Worm (Caenorhabditis elegans) whole organism, young adult: ENCODE results near the gene F13D12.8.

Source experiments
- B0261.1 ChIP-seq: sonication (generic microtip); optimal IDR thresholded peaks from 2 replicates; lab custom pipeline; 2016; ENCODE audit warnings: mild to moderate bottlenecking, missing genetic modification characterization, moderate library complexity, missing compliant biosample characterization
- B0336.3 ChIP-seq: fragments of 200-800 bp; sonication (Bioruptor generic); IDR thresholded peaks from 2 replicates; pipeline ENCODE4 v1.3.6; 2022; ENCODE audit warnings: missing genetic modification characterization, missing compliant biosample characterization
- C06A6.2 ChIP-seq: fragments of 200-800 bp; sonication (Bioruptor generic); conservative IDR thresholded peaks from 2 replicates; pipeline ENCODE4 v1.3.6; 2022; ENCODE audit warnings: missing genetic modification characterization, missing compliant biosample characterization
- K11D2.4 ChIP-seq: fragments of 200-800 bp; sonication (Bioruptor generic); IDR thresholded peaks from 2 replicates; pipeline ENCODE4 v1.3.6; 2022; ENCODE audit warnings: missing genetic modification reagents, missing genetic modification characterization, missing compliant biosample characterization
- K12H6.12 ChIP-seq: fragments of 200-800 bp; sonication (Bioruptor generic); optimal IDR thresholded peaks from 2 replicates; lab custom pipeline; 2018; ENCODE audit warnings: mild to moderate bottlenecking, missing genetic modification characterization, missing compliant biosample characterization
- Y53G8AR.9 ChIP-seq: fragments of 200-800 bp; sonication (Bioruptor generic); conservative IDR thresholded peaks from 2 replicates; pipeline ENCODE4 v1.3.6; 2022; ENCODE audit warnings: missing genetic modification reagents, missing genetic modification characterization, missing compliant biosample characterization
- Y56A3A.18 ChIP-seq: fragments of 200-800 bp; sonication (Bioruptor generic); IDR thresholded peaks from 2 replicates; pipeline ENCODE4 v1.3.6; 2022; ENCODE audit warnings: missing genetic modification reagents, missing genetic modification characterization, missing compliant biosample characterization
- Y79H2A.3 ChIP-seq: fragments of 200-800 bp; sonication (Bioruptor generic); conservative IDR thresholded peaks from 2 replicates; pipeline ENCODE4 v1.3.6; 2022; ENCODE audit warnings: missing genetic modification reagents, missing genetic modification characterization, missing compliant biosample characterization
- aptf-2 ChIP-seq: fragments of 200-800 bp; sonication (Bioruptor generic); conservative IDR thresholded peaks from 2 replicates; pipeline ENCODE4 v1.3.6; 2022; ENCODE audit warnings: missing genetic modification reagents, missing genetic modification characterization, missing compliant biosample characterization
- athp-1 ChIP-seq: sonication (generic microtip); optimal IDR thresholded peaks from 2 replicates; lab custom pipeline; 2017; ENCODE audit warnings: mild to moderate bottlenecking, missing genetic modification characterization, missing compliant biosample characterization
- bed-1 ChIP-seq: fragments of 200-800 bp; sonication (Bioruptor generic); IDR thresholded peaks from 2 replicates; pipeline ENCODE4 v1.3.6; 2022; ENCODE audit warnings: missing genetic modification reagents, missing genetic modification characterization, missing compliant biosample characterization
- ccch-3 ChIP-seq: fragments of 200-800 bp; sonication (Bioruptor generic); optimal IDR thresholded peaks from 2 replicates; lab custom pipeline; 2018; ENCODE audit warnings: mild to moderate bottlenecking, missing genetic modification characterization, missing compliant biosample characterization
- cebp-1 ChIP-seq, 2 experiments: fragments of 200-800 bp in 1 of 2; sonication (Bioruptor generic) in 1 of 2; sonication (generic microtip) in 1 of 2; IDR thresholded peaks in 1 of 2; optimal IDR thresholded peaks in 1 of 2; 2 replicates each; pipeline versions ENCODE4 v1.3.6 to Lab custom; 2017 to 2022; ENCODE audit warnings: missing compliant biosample characterization in 2 of 2, missing genetic modification characterization in 2 of 2, mild to moderate bottlenecking in 1 of 2, missing genetic modification reagents in 1 of 2, moderate library complexity in 1 of 2
- ceh-100 ChIP-seq: fragments of 200-800 bp; sonication (Bioruptor generic); IDR thresholded peaks from 2 replicates; pipeline ENCODE4 v1.3.6; 2022; ENCODE audit warnings: missing genetic modification reagents, missing genetic modification characterization, missing compliant biosample characterization
- ceh-40 ChIP-seq: fragments of 200-800 bp; sonication (Bioruptor generic); IDR thresholded peaks from 2 replicates; pipeline ENCODE4 v1.3.6; 2022; ENCODE audit warnings: missing genetic modification characterization, missing compliant biosample characterization
- ceh-79 ChIP-seq: sonication (generic microtip); optimal IDR thresholded peaks from 2 replicates; lab custom pipeline; 2017; ENCODE audit warnings: mild to moderate bottlenecking, missing genetic modification characterization, missing compliant biosample characterization
- ceh-91 ChIP-seq: fragments of 200-800 bp; sonication (Bioruptor generic); IDR thresholded peaks from 2 replicates; pipeline ENCODE4 v1.3.6; 2022; ENCODE audit warnings: missing genetic modification reagents, missing genetic modification characterization, missing compliant biosample characterization
- chd-7 ChIP-seq: sonication (generic microtip); optimal IDR thresholded peaks from 2 replicates; lab custom pipeline; 2016; ENCODE audit warnings: mild to moderate bottlenecking, missing genetic modification characterization, moderate library complexity, missing compliant biosample characterization
- dpl-1 ChIP-seq: fragments of 150-350 bp; optimal IDR thresholded peaks from 2 replicates; lab custom pipeline; 2014; ENCODE audit warnings: missing biosample characterization, missing genetic modification reagents, missing genetic modification characterization
- efl-1 ChIP-seq: fragments of 150-350 bp; optimal IDR thresholded peaks from 2 replicates; lab custom pipeline; 2014; ENCODE audit warnings: missing biosample characterization, missing genetic modification reagents, missing genetic modification characterization
- fkh-3 ChIP-seq: sonication (generic microtip); optimal IDR thresholded peaks from 2 replicates; lab custom pipeline; 2016; ENCODE audit warnings: mild to moderate bottlenecking, missing genetic modification characterization, missing compliant biosample characterization
- him-1 ChIP-seq: sonication (generic microtip); optimal IDR thresholded peaks from 2 replicates; lab custom pipeline; 2016; ENCODE audit warnings: missing genotype, missing genetic modification reagents, missing genetic modification characterization, missing compliant biosample characterization
- hmg-1.2 ChIP-seq: fragments of 200-800 bp; sonication (Bioruptor generic); IDR thresholded peaks from 2 replicates; pipeline ENCODE4 v1.3.6; 2022; ENCODE audit warnings: missing genetic modification reagents, missing genetic modification characterization, missing compliant biosample characterization
- hrde-1 ChIP-seq: sonication (generic microtip); optimal IDR thresholded peaks from 2 replicates; lab custom pipeline; 2016; ENCODE audit warnings: missing genetic modification characterization, mild to moderate bottlenecking, missing compliant biosample characterization, moderate library complexity, missing genotype, missing genetic modification reagents, borderline replicate concordance
- hsf-1 ChIP-seq: fragments of 200-800 bp; sonication (Bioruptor generic); IDR thresholded peaks from 2 replicates; pipeline ENCODE4 v1.3.6; 2022; ENCODE audit warnings: missing genetic modification reagents, missing genetic modification characterization, missing compliant biosample characterization
- let-526 ChIP-seq: fragments of 200-800 bp; sonication (Bioruptor generic); IDR thresholded peaks from 2 replicates; pipeline ENCODE4 v1.3.6; 2022; ENCODE audit warnings: missing genetic modification reagents, missing genetic modification characterization, missing compliant biosample characterization
- let-607 ChIP-seq, 2 experiments: fragments of 200-800 bp in 1 of 2; sonication (Bioruptor generic) in 1 of 2; sonication (generic microtip) in 1 of 2; optimal IDR thresholded peaks; 2 replicates each; lab custom pipeline; 2016 to 2018; ENCODE audit warnings: mild to moderate bottlenecking in 2 of 2, missing compliant biosample characterization in 2 of 2, missing genetic modification characterization in 2 of 2, moderate library complexity in 2 of 2, missing genotype in 1 of 2
- lin-35 ChIP-seq, 3 experiments: fragments of 150-350 bp in 2 of 3; sonication (generic microtip) in 1 of 3; optimal IDR thresholded peaks; 2 replicates each; lab custom pipeline; 2014 to 2018; ENCODE audit warnings: missing biosample characterization in 3 of 3, missing genetic modification characterization in 3 of 3, missing genetic modification reagents in 3 of 3
- lin-54 ChIP-seq: fragments of 200-800 bp; sonication (Bioruptor generic); optimal IDR thresholded peaks from 2 replicates; lab custom pipeline; 2018; ENCODE audit warnings: mild to moderate bottlenecking, missing genetic modification characterization, missing compliant biosample characterization
- lsl-1 ChIP-seq: fragments of 200-800 bp; sonication (Bioruptor generic); optimal IDR thresholded peaks from 2 replicates; lab custom pipeline; 2018; ENCODE audit warnings: mild to moderate bottlenecking, missing genetic modification characterization, moderate library complexity, missing compliant biosample characterization
- madf-10 ChIP-seq: sonication (generic microtip); optimal IDR thresholded peaks from 2 replicates; lab custom pipeline; 2016; ENCODE audit warnings: mild to moderate bottlenecking, missing genetic modification characterization, missing compliant biosample characterization
- mes-4 ChIP-seq: sonication (generic microtip); optimal IDR thresholded peaks from 2 replicates; lab custom pipeline; 2016; ENCODE audit warnings: missing genotype, missing genetic modification characterization, missing compliant biosample characterization
- nhr-80 ChIP-seq: sonication (generic microtip); optimal IDR thresholded peaks from 2 replicates; lab custom pipeline; 2016; ENCODE audit warnings: missing genetic modification characterization, missing compliant biosample characterization
- repo-1 ChIP-seq: sonication (generic microtip); optimal IDR thresholded peaks from 2 replicates; lab custom pipeline; 2017; ENCODE audit warnings: mild to moderate bottlenecking, missing genetic modification characterization, missing compliant biosample characterization
- rpc-1 ChIP-seq, 2 experiments: fragments of 150-350 bp in 1 of 2; sonication (generic microtip) in 1 of 2; optimal IDR thresholded peaks; 2 replicates each; lab custom pipeline; 2014 to 2018; ENCODE audit warnings: missing biosample characterization in 1 of 2, missing genetic modification characterization in 1 of 2, missing genetic modification reagents in 1 of 2, missing genotype in 1 of 2
- sdz-38 ChIP-seq: sonication (generic microtip); optimal IDR thresholded peaks from 2 replicates; lab custom pipeline; 2016; ENCODE audit warnings: missing genotype, missing genetic modification characterization, missing compliant biosample characterization
- sea-2 ChIP-seq: fragments of 200-800 bp; sonication (Bioruptor generic); IDR thresholded peaks from 2 replicates; pipeline ENCODE4 v1.3.6; 2022; ENCODE audit warnings: missing genetic modification characterization, missing compliant biosample characterization
- snpc-4 ChIP-seq, 5 experiments: fragments of 150-350 bp in 1 of 5; sonication (generic microtip) in 4 of 5; optimal IDR thresholded peaks; 2 replicates each; lab custom pipeline; 2014 to 2018; ENCODE audit warnings: missing genetic modification characterization in 5 of 5, missing biosample characterization in 3 of 5, antibody characterized with exemption in 2 of 5, mild to moderate bottlenecking in 2 of 5, missing compliant biosample characterization in 2 of 5, missing genotype in 2 of 5, moderate library complexity in 2 of 5, missing genetic modification reagents in 1 of 5
- sptf-2 ChIP-seq: fragments of 200-800 bp; sonication (Bioruptor generic); optimal IDR thresholded peaks from 2 replicates; lab custom pipeline; 2018; ENCODE audit warnings: mild to moderate bottlenecking, missing genetic modification characterization, missing compliant biosample characterization
- tbx-9 ChIP-seq: sonication (generic microtip); optimal IDR thresholded peaks from 2 replicates; lab custom pipeline; 2016; ENCODE audit warnings: borderline replicate concordance, missing genetic modification characterization, inconsistent platforms, missing compliant biosample characterization
- tlf-1 ChIP-seq: fragments of 200-800 bp; sonication (Bioruptor generic); optimal IDR thresholded peaks from 2 replicates; lab custom pipeline; 2018; ENCODE audit warnings: mild to moderate bottlenecking, missing genetic modification characterization, missing compliant biosample characterization
- xnd-1 ChIP-seq: sonication (generic microtip); optimal IDR thresholded peaks from 2 replicates; lab custom pipeline; 2016; ENCODE audit warnings: missing genotype, missing genetic modification reagents, missing genetic modification characterization, missing compliant biosample characterization
- ztf-18 ChIP-seq: sonication (generic microtip); optimal IDR thresholded peaks from 2 replicates; lab custom pipeline; 2016; ENCODE audit warnings: missing genotype, mild to moderate bottlenecking, missing genetic modification characterization, missing compliant biosample characterization
- ztf-22 ChIP-seq: fragments of 200-800 bp; sonication (Bioruptor generic); optimal IDR thresholded peaks from 2 replicates; lab custom pipeline; 2018; ENCODE audit warnings: mild to moderate bottlenecking, missing genetic modification characterization, moderate library complexity, missing compliant biosample characterization
- ztf-26 ChIP-seq: sonication (generic microtip); optimal IDR thresholded peaks from 2 replicates; lab custom pipeline; 2017; ENCODE audit warnings: missing genetic modification characterization, missing compliant biosample characterization
- ztf-3 ChIP-seq: fragments of 200-800 bp; sonication (Bioruptor generic); optimal IDR thresholded peaks from 2 replicates; lab custom pipeline; 2018; ENCODE audit warnings: mild to moderate bottlenecking, missing genetic modification characterization, missing compliant biosample characterization
- ztf-6 ChIP-seq: fragments of 200-800 bp; sonication (Bioruptor generic); IDR thresholded peaks from 2 replicates; pipeline ENCODE4 v1.3.6; 2022; ENCODE audit warnings: missing genetic modification reagents, missing genetic modification characterization, missing compliant biosample characterization

Gene F13D12.8

DNA sequence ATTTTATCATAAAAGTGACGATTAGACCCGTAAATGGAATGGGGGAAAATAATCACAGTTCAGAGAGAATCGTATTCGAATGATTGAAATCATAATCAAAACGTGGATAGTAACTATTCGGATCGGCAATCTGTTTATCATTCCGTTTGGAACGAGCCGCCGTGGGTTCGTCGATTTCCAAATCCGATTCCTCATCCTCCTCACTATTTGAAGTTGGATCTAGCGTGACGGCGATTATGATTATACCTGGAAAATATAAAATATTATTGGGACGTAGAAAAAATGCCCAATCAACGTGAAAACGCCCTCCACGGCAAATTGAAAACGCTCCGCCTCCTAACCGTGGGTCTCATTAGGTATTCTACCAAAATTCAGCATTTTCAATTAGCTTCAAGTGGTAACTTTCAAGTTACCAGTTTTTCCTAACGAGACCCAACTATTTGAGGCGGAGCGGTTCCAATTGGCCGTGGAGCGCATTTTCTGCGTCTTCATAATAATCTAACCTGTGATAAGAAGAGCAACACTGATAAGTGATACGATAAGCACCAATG is 1.1 kb downstream of the F13D12.8 start (continued):
- TF ChIP-seq Y53G8AR.9 (GFP tag; lab: Robert Waterston, UW) = peak; percentile 92; the same call in 1 of the 2 replicates
- TF ChIP-seq lin-54 (GFP tag; lab: Kevin White, UChicago) = no peak
- no peak for TF ChIP-seq aptf-2 (GFP tag; lab: Robert Waterston, UW)
- no peak for TF ChIP-seq ceh-40 (GFP tag; lab: Robert Waterston, UW)
- TF ChIP-seq sptf-2 (GFP tag; lab: Kevin White, UChicago) = no peak
- no peak for TF ChIP-seq him-1 (tag; lab: Kevin White, UChicago)
- no peak for TF ChIP-seq bed-1 (GFP tag; lab: Robert Waterston, UW)
- no peak for TF ChIP-seq xnd-1 (tag; lab: Kevin White, UChicago)
- TF ChIP-seq madf-10 = peak; percentile 58
- no peak for TF ChIP-seq sdz-38 (tag; lab: Kevin White, UChicago)
- no peak for TF ChIP-seq tbx-9 (tag; lab: Kevin White, UChicago)
- TF ChIP-seq ztf-26 (tag; lab: Kevin White, UChicago) = peak; percentile 49
- TF ChIP-seq C06A6.2 = no peak
- no peak for TF ChIP-seq ceh-100
- TF ChIP-seq ceh-79 = no peak
- TF ChIP-seq efl-1 (GFP tag; lab: Kevin White, UChicago) = no peak
- TF ChIP-seq lin-35 (GFP tag; optimal IDR thresholded peaks at IDR 0.05; lab: Kevin White, UChicago) = peak in 1 of 3 experiments; percentile 40
- TF ChIP-seq mes-4 (tag; lab: Kevin White, UChicago) = no peak
- TF ChIP-seq ztf-22 (GFP tag; lab: Kevin White, UChicago) = no peak
- no peak for TF ChIP-seq dpl-1 (GFP tag; lab: Kevin White, UChicago)
- peak; percentile 47 for TF ChIP-seq tlf-1
- TF ChIP-seq ceh-91 (GFP tag; lab: Robert Waterston, UW) = peak; percentile 23; the same call in 1 of the 2 replicates
- no peak for TF ChIP-seq K11D2.4 (GFP tag; lab: Robert Waterston, UW)
- TF ChIP-seq B0261.1 = no peak
- peak; percentile 53 for TF ChIP-seq chd-7 (tag; lab: Kevin White, UChicago)
- no peak for TF ChIP-seq hsf-1
- peak; percentile 39 for TF ChIP-seq fkh-3
- peak; percentile 80 for TF ChIP-seq repo-1
- peak; percentile 42 for TF ChIP-seq athp-1
- TF ChIP-seq ccch-3 (GFP tag; lab: Kevin White, UChicago) = no peak
- TF ChIP-seq sea-2 (GFP tag; lab: Robert Waterston, UW) = no peak
- TF ChIP-seq lsl-1 (GFP tag; lab: Kevin White, UChicago) = no peak
- TF ChIP-seq rpc-1 (optimal IDR thresholded peaks at IDR 0.05; lab: Kevin White, UChicago) = no peak
- no peak for TF ChIP-seq rpc-1 (tag; optimal IDR thresholded peaks at IDR 0.05; lab: Kevin White, UChicago)
- no peak for TF ChIP-seq let-526
- peak; percentile 15; the same call in 1 of the 2 replicates for TF ChIP-seq hmg-1.2
- TF ChIP-seq Y56A3A.18 (GFP tag; lab: Robert Waterston, UW) = peak; percentile 61; the same call in 1 of the 2 replicates
- peak; percentile 89 for TF ChIP-seq B0336.3 (GFP tag; lab: Robert Waterston, UW)
- no peak for TF ChIP-seq snpc-4 (GFP tag; optimal IDR thresholded peaks at IDR 0.05; lab: Kevin White, UChicago)
- peak in 1 of 4 experiments; percentile 13 for TF ChIP-seq snpc-4 (tag; optimal IDR thresholded peaks at IDR 0.05; lab: Kevin White, UChicago)
- no peak for TF ChIP-seq hrde-1
- peak; percentile 6 for TF ChIP-seq K12H6.12 (tag; lab: Kevin White, UChicago)
- TF ChIP-seq ztf-3 (GFP tag; lab: Kevin White, UChicago) = no peak
- no peak for TF ChIP-seq ztf-6 (GFP tag; lab: Robert Waterston, UW)
- peak; percentile 62 for TF ChIP-seq nhr-80 (tag; lab: Kevin White, UChicago)
- TF ChIP-seq cebp-1 (GFP tag; IDR thresholded peaks at IDR 0.05; lab: Robert Waterston, UW) = no peak
- peak; percentile 42 for TF ChIP-seq cebp-1 (tag; optimal IDR thresholded peaks at IDR 0.05; lab: Kevin White, UChicago)
- TF ChIP-seq ztf-18 (tag; lab: Kevin White, UChicago) = peak; percentile 27
- TF ChIP-seq let-607 (tag; optimal IDR thresholded peaks at IDR 0.05; lab: Kevin White, UChicago) = peak in 1 of 2 experiments; percentile 9
- TF ChIP-seq Y79H2A.3 (GFP tag; lab: Robert Waterston, UW) = no peak
